Worm (Caenorhabditis elegans) whole organism, L4/young adult: ENCODE data around the gene K07F5.6.
A peak's percentile ranks its signal among the peaks of the same experiment; 100 is the strongest.
"Not testable (repeated sequence)": the region's sequence is repeated elsewhere in the genome, so short reads cannot be mapped to it uniquely, and the experiment has no call there.

ENCODE experiments used
- W03F9.2 ChIP-seq: fragments of 150-350 bp; optimal IDR thresholded peaks from 2 replicates; lab custom pipeline; 2014; ENCODE audit warnings: missing biosample characterization, missing genetic modification characterization
- dao-5 ChIP-seq: sonication (generic microtip); optimal IDR thresholded peaks from 2 replicates; lab custom pipeline; 2016; ENCODE audit warnings: missing genotype, missing genetic modification characterization, moderate library complexity, missing compliant biosample characterization
- him-1 ChIP-seq: sonication (generic microtip); optimal IDR thresholded peaks from 2 replicates; lab custom pipeline; 2016; ENCODE audit warnings: missing genotype, missing genetic modification reagents, missing genetic modification characterization, missing compliant biosample characterization

The K07F5.6 gene

DNA sequence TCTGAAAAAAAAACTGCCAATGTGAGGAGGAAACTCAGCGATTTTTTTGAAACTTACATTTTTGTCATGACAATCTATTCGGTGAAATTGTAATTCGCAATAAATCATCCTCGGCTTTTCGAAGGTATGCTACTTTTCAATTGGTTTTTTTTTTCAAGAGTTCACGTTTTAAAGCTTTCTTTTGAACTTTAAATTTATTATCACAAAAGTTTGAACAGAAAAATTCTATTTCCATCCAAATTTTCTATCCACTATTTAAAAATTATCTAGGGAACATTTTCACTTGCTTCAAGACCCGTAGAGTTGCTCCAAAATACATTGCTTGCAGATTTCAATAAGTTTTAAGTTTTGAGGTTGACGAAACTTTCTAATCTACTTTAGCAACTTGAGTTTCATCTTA lies at the start of gene K07F5.6:
Gene K07F5.6, minus strand, starts transcription at position 101 of the 400 bp plus-strand sequence.
- TF ChIP-seq W03F9.2 (tag; lab: Kevin White, UChicago), result no peak
- no peak for TF ChIP-seq him-1 (tag; lab: Kevin White, UChicago)
- no peak for TF ChIP-seq dao-5 (tag; lab: Kevin White, UChicago)

DNA sequence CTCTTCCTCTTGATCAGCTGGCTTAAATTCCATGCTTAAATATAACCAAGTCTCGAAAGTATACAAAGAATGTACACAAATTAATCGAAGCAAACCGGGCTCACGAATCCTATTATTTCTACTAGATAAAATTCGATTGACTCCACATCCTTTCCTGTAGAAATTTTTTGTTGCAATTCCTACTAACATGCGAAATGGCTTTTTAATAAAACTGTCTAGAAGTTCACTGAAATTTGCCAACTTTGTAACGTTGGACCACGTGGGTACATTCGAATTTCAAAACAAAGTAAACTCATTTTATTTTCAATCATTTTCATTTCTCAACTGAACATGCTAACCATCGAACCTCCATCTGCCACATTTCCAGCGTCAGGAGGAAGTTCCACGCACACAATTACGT lies 48.6 kb upstream of the K07F5.6 start, which contains the start of gene ssp-32:
Gene ssp-32, plus strand, starts transcription at position 301 of the 400 bp plus-strand sequence.
- TF ChIP-seq dao-5 (tag; lab: Kevin White, UChicago) (no peak), him-1 (tag; lab: Kevin White, UChicago) (no peak), W03F9.2 (tag; lab: Kevin White, UChicago) (no peak)

DNA sequence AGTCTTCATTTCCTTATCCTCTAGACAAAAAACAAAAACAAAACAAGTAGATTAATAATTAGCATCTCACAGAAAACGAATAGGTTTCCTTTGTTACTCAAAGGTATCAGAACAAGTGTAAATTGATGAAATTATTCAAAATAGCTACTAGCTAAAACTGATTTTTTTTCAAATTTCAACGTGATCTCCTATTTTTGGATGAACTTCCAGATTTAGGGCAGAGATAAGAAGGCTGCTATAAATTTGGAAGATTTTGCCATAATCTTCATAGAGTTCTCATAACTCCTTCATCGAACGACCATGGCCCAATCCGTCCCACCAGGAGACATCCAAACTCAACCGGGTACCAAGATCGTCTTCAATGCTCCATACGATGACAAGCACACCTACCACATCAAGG lies 47.9 kb upstream of the K07F5.6 start, which contains the start of gene msp-77:
Gene msp-77, plus strand, starts transcription at position 301 of the 400 bp plus-strand sequence.
- TF ChIP-seq him-1, dao-5, W03F9.2 (tag; lab: Kevin White, UChicago): not testable (repeated sequence)

DNA sequence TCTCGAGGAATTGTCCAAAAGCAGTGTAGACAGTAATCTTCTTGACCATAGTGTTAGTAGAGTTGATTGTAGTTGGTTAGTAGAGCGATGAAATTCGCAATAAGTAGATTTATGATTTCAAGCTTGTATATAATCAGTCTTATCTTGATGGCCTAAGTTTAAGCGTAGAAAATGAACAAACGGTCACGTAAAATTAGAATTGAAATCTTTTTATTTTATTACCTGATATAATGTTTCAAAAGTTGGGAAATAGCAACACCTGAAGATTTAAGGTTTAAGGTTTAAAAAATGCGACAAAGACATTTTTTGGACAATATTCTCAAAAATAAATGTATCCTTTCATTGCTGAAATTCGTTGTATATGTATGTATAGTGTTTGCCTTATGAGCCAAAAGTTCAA lies 47.2 kb upstream of the K07F5.6 start, which contains the start of gene sss-1:
Gene sss-1, minus strand, starts transcription at position 101 of the 400 bp plus-strand sequence.
- TF ChIP-seq him-1, dao-5, W03F9.2 (tag; lab: Kevin White, UChicago): not testable (repeated sequence)

DNA sequence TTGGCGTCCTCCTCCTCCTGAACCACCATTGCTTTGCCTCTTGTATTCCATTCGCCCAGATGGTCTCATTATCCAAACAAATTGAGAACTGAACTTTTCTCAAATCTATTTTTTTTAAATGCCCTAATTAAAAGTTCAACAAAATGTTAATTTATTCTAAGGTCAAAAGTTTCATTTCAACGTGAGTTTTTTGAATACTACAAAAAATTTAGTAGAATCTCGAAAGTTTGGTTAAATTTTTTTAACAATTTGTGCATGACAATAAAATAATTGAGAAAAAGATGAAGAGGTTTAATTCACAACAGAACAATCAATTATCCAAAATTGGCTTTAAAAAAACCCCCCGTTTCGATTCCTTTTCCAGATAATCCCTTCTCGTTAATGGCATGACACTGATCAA lies 45.5 kb upstream of the K07F5.6 start, which contains the start of gene F32B6.4:
Gene F32B6.4, minus strand, starts transcription at position 101 of the 400 bp plus-strand sequence.
- TF ChIP-seq him-1 (tag; lab: Kevin White, UChicago) (no peak), dao-5 (tag; lab: Kevin White, UChicago) (no peak), W03F9.2 (tag; lab: Kevin White, UChicago) (no peak)

DNA sequence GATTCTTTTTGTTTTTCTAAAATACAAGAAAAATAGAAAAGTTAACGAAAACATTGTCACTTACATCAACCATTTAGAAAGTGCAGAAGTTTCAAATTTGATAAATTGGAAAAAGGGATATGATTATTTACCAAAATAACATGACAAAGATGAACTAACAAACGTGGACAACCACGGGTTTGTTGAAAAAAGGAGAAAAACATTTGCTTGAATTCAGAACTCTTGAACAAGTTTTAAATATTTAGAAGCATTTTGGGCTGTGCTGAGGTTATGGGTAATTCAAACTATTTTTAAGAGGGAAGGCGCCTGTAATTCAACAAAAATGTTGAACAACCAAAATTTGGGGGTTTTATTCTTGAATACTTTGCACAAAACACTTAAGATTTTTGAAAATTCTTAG lies 43.4 kb upstream of the K07F5.6 start, which contains the start of gene ttbk-3:
Gene ttbk-3, minus strand, starts transcription at position 101 of the 400 bp plus-strand sequence.
- TF ChIP-seq him-1 (tag; lab: Kevin White, UChicago), result no peak
- no peak for TF ChIP-seq W03F9.2 (tag; lab: Kevin White, UChicago)
- no peak for TF ChIP-seq dao-5 (tag; lab: Kevin White, UChicago)

DNA sequence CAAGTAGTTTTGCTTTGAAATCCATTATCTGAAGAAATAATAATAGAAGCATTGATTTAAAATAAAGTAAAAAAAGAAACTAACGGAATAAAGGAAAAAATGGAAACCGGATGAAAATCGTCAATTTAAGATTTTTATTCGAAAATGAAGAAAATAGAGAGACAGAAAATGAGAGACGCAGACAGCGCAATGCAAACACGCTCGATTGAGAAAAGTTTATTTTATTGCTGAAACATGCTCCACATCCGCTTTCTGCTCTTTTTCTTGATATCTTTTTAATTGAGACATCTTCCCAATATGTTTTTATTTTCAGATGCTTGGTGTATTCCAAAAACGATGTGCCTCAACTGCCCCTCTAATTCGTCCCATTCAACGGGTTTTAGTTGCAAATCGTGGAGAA lies 37.8 kb upstream of the K07F5.6 start, which contains the start of the genes prp-18 and mccc-1:
Gene prp-18, minus strand, starts transcription at position 127 of the 400 bp plus-strand sequence.
Gene mccc-1, plus strand, starts transcription at position 314 of the 400 bp plus-strand sequence.
- no peak for TF ChIP-seq W03F9.2 (tag; lab: Kevin White, UChicago)

DNA sequence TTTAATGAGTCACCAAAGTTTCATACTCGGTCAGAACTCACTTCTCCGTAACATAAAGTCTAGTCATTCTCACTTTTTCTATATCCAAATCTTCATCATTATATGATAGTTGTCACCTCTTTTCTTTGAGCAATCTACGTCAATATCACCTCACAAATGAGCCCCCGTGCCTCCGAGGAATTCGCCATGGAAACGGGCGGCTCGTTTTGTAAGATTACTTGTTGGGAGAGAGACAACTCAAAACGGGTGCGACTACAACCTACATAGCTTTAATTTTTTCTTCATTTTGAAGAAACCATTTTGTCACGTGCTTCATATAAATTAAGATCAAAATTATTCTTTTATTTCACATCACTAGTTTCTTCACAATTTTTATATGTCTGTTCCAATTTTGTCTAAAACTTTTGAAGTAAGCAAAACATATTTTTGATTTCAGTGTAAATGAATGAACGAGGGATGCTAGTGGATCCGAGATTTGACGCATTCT lies 32.5 kb upstream of the K07F5.6 start, which contains the start of gene nhr-4:
Gene nhr-4, plus strand, starts transcription at position 437 of the 487 bp plus-strand sequence.
- TF ChIP-seq him-1 (tag; lab: Kevin White, UChicago) (no peak), W03F9.2 (tag; lab: Kevin White, UChicago) (no peak), dao-5 (tag; lab: Kevin White, UChicago) (no peak)

DNA sequence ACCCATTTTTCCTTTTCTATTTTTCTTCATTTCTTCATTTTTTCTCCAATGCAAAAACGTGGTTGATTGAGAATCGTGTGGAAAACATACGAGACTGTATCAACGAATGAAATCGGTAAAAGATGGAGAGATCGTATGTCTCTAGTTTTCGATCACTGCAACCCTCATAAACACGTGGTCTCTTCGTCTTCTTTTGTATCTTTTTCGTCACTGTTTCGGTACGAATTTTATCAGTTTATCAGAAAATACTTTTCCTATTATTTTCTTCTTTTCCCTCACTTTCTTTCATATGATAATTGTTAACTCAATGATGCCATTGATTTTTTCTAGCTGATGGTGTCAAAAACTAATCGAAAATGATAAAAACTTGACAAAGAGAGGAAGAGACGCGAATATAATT lies 29.2 kb upstream of the K07F5.6 start:
- TF ChIP-seq him-1 (tag; lab: Kevin White, UChicago) (no peak), W03F9.2 (tag; lab: Kevin White, UChicago) (no peak), dao-5 (tag; lab: Kevin White, UChicago) (no peak)

DNA sequence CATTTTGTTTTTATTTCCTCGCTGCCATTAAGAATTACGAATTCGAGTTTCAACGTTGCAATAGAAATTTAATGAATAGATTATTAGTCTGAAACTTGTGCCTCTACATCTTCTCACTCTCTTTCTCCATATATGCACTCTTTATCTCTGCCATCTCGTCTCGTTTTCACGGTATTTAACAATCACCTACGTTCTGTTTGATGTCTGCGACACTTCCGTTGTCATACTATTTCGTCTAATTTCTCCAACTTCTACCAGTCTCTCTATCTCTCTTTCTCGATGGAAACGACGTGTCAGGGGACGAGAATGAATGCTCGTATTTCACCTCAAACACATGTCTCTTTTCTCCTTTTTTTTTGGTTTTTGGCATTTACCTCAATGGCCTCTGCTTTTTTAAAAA lies 27.4 kb upstream of the K07F5.6 start:
- TF ChIP-seq W03F9.2 (tag; lab: Kevin White, UChicago) (peak; percentile 30), him-1 (tag; lab: Kevin White, UChicago) (no peak)

DNA sequence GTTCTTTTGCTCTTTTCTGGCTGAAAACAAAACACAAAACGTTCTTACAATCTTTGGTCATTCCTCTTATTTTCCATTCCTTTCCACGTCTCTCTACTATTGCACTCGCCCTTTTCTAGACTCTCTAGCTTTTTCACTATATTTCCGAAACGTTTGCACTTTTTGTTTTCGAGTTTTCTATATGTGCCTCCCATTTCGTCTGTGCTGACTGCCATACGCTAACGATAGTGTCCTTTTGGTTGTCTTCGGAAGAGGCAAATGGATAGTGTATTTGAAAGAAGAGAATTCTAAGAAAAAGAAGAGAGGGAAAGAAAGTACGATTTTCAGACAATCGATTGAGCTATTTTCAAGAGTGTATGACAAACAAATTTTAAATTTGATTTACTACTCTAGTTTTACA lies 26.3 kb upstream of the K07F5.6 start:
- TF ChIP-seq him-1 (tag; lab: Kevin White, UChicago), result no peak
- no peak for TF ChIP-seq dao-5 (tag; lab: Kevin White, UChicago)
- TF ChIP-seq W03F9.2 (tag; lab: Kevin White, UChicago), result no peak

DNA sequence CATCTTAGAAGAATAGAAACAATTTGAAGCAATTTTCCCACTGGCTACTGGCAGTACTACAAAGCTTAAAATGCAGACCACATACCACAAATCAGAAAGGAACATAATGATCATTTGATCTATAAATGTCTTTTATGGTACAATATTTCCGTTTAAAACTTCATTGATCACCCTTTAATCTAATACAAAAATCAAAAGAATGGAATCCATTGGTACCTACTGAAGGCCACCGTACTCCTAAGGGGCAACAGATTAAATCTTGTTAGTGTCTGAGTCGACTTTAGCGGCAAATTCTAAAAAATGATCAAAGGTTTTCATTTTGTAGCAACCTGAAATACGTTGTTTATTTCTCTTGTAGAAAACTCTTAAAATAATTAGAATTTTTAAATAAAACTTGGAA lies 25.7 kb upstream of the K07F5.6 start:
- no peak for TF ChIP-seq dao-5 (tag; lab: Kevin White, UChicago)
- TF ChIP-seq W03F9.2 (tag; lab: Kevin White, UChicago), result no peak

DNA sequence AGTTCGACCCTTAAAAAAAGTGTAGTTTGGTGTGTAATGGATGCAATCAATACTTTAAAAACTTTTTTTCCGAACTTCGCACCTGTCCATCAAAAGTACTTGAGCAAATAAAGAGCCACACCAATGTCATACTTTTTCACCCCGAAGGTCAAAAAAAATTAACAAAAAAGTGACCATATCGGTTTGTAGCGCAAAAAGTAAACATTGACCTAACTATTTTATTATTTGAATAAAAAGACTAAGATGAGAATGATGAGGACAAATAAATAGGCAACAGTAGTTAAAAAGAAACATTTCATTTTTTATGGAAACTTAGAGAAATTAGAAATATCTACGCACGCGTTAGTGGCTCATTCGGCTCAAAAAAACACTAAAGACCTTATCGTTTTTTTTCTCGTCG lies 22.9 kb upstream of the K07F5.6 start:
- TF ChIP-seq him-1 (tag; lab: Kevin White, UChicago), result no peak
- TF ChIP-seq W03F9.2 (tag; lab: Kevin White, UChicago), result no peak
- TF ChIP-seq dao-5 (tag; lab: Kevin White, UChicago), result no peak

DNA sequence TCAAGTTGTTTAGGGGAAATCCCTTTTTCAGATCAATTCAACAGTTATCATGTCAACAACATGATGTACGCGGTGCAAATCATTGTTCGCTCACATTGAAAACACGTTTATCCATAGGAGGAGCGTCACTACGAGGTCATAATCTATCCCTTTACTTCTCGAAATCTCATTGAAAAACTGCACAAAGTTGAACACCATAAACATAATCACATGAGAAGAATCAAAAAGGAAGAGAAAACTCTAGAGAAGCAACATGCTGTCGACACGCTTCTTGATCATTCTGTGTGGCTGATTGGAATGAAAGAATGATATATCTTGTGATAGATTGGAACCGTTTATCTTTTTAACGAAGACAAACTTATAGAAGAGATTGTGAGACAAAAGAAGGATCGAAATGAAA lies 21.4 kb upstream of the K07F5.6 start:
- TF ChIP-seq dao-5 (tag; lab: Kevin White, UChicago), result no peak
